Fruit fly (Drosophila melanogaster) whole organism, embryonic: ENCODE data around the gene CG43755.

Experiments
- Ada2b ChIP-seq: fragments of 200-800 bp; sonication (Bioruptor generic); IDR thresholded peaks from 2 replicates; pipeline ENCODE4 v1.3.6; 2022; ENCODE audit warnings: missing biosample characterization, missing genetic modification characterization
- B-H2 ChIP-seq: fragments of 200-800 bp; sonication (Bioruptor generic); optimal IDR thresholded peaks from 2 replicates; lab custom pipeline; 2018; ENCODE audit warnings: missing biosample characterization, mild to moderate bottlenecking, missing genetic modification characterization
- Bteb2 ChIP-seq: fragments of 200-800 bp; sonication (Bioruptor generic); optimal IDR thresholded peaks from 2 replicates; lab custom pipeline; 2016; ENCODE audit warnings: missing biosample characterization, missing genetic modification characterization
- CG11723 ChIP-seq: fragments of 200-800 bp; sonication (Bioruptor generic); optimal IDR thresholded peaks from 2 replicates; lab custom pipeline; 2017; ENCODE audit warnings: missing biosample characterization, mild to moderate bottlenecking, missing genetic modification characterization
- CG12071 ChIP-seq: fragments of 200-800 bp; sonication (Bioruptor generic); optimal IDR thresholded peaks from 3 replicates; lab custom pipeline; 2018; ENCODE audit warnings: missing biosample characterization, mild to moderate bottlenecking, missing genetic modification characterization
- CG12299 ChIP-seq: fragments of 200-800 bp; sonication (Bioruptor generic); optimal IDR thresholded peaks from 2 replicates; lab custom pipeline; 2018; ENCODE audit warnings: missing biosample characterization, mild to moderate bottlenecking, missing genetic modification characterization
- CG1832 ChIP-seq: fragments of 200-800 bp; sonication (Bioruptor generic); optimal IDR thresholded peaks from 2 replicates; lab custom pipeline; 2017; ENCODE audit warnings: missing biosample characterization, mild to moderate bottlenecking, missing genetic modification characterization, inconsistent platforms
- CG2889 ChIP-seq: fragments of 200-800 bp; sonication (Bioruptor generic); IDR thresholded peaks from 3 replicates; pipeline ENCODE4 v1.3.6; 2022; ENCODE audit warnings: missing biosample characterization, missing genetic modification characterization
- CG33213 ChIP-seq: fragments of 200-800 bp; sonication (Bioruptor generic); optimal IDR thresholded peaks from 3 replicates; lab custom pipeline; 2016; ENCODE audit warnings: missing biosample characterization, missing genetic modification characterization
- CG33557 ChIP-seq: fragments of 200-800 bp; sonication (Bioruptor generic); optimal IDR thresholded peaks from 2 replicates; lab custom pipeline; 2019; ENCODE audit warnings: missing biosample characterization, mild to moderate bottlenecking, missing genetic modification characterization, moderate library complexity
- CG3847 ChIP-seq: fragments of 200-800 bp; sonication (Bioruptor generic); IDR thresholded peaks from 2 replicates; pipeline ENCODE4 v1.3.6; 2022; ENCODE audit warnings: missing biosample characterization, missing genetic modification characterization
- CG4328 ChIP-seq: fragments of 200-800 bp; sonication (Bioruptor generic); optimal IDR thresholded peaks from 3 replicates; lab custom pipeline; 2017; ENCODE audit warnings: missing biosample characterization, missing genetic modification reagents, missing genetic modification characterization
- CG4707 ChIP-seq: fragments of 200-800 bp; sonication (Bioruptor generic); optimal IDR thresholded peaks from 2 replicates; lab custom pipeline; 2018; ENCODE audit warnings: missing biosample characterization, mild to moderate bottlenecking, missing genetic modification characterization, moderate library complexity
- CG7839 ChIP-seq: fragments of 200-800 bp; sonication (Bioruptor generic); optimal IDR thresholded peaks from 3 replicates; lab custom pipeline; 2018; ENCODE audit warnings: missing biosample characterization, mild to moderate bottlenecking, missing genetic modification characterization, moderate library complexity
- CG8359 ChIP-seq: fragments of 200-800 bp; sonication (Bioruptor generic); optimal IDR thresholded peaks from 2 replicates; lab custom pipeline; 2017; ENCODE audit warnings: missing biosample characterization, mild to moderate bottlenecking, missing genetic modification characterization, borderline replicate concordance
- CG9437 ChIP-seq: fragments of 200-800 bp; sonication (Bioruptor generic); optimal IDR thresholded peaks from 2 replicates; lab custom pipeline; 2018; ENCODE audit warnings: missing biosample characterization, mild to moderate bottlenecking, missing genetic modification characterization
- Deaf1 ChIP-seq: fragments of 200-800 bp; optimal IDR thresholded peaks from 3 replicates; lab custom pipeline; 2019; ENCODE audit warnings: missing biosample characterization, mild to moderate bottlenecking, missing genetic modification characterization, moderate library complexity
- Dll ChIP-seq: fragments of 200-800 bp; sonication (Bioruptor generic); IDR thresholded peaks from 4 replicates; pipeline ENCODE4 v1.3.6; 2022; ENCODE audit warnings: missing biosample characterization, missing genetic modification characterization; ENCODE audit not compliant: partially characterized antibody
- Eip74EF ChIP-seq, 2 experiments: fragments of 200-800 bp in 1 of 2; fragments of >200 bp in 1 of 2; sonication (Bioruptor generic) in 1 of 2; optimal IDR thresholded peaks; 2 replicates each; lab custom pipeline; 2017 to 2019; ENCODE audit warnings: missing biosample characterization in 2 of 2, missing genetic modification characterization in 2 of 2, mild to moderate bottlenecking in 1 of 2, moderate library complexity in 1 of 2
- Elba2 ChIP-seq: fragments of 200-800 bp; sonication (Bioruptor generic); optimal IDR thresholded peaks from 3 replicates; lab custom pipeline; 2016; ENCODE audit warnings: missing biosample characterization, missing genetic modification characterization
- H15 ChIP-seq: fragments of 200-800 bp; sonication (Bioruptor generic); IDR thresholded peaks from 3 replicates; pipeline ENCODE4 v1.3.6; 2022; ENCODE audit warnings: missing biosample characterization, missing genetic modification characterization
- HLH3B ChIP-seq: fragments of 200-800 bp; sonication (Bioruptor generic); IDR thresholded peaks from 2 replicates; pipeline ENCODE4 v1.3.6; 2022; ENCODE audit warnings: missing biosample characterization, missing genetic modification characterization
- Hmr ChIP-seq: fragments of 200-800 bp; sonication (Bioruptor generic); optimal IDR thresholded peaks from 3 replicates; lab custom pipeline; 2017; ENCODE audit warnings: mild to moderate bottlenecking, missing biosample characterization, missing genetic modification reagents, missing genetic modification characterization
- Hr39 ChIP-seq: fragments of >200 bp; optimal IDR thresholded peaks from 2 replicates; lab custom pipeline; 2017
- Nf-YA ChIP-seq: fragments of 200-800 bp; sonication (Bioruptor generic); IDR thresholded peaks from 2 replicates; pipeline ENCODE4 v1.3.6; 2022; ENCODE audit warnings: missing biosample characterization, missing genetic modification characterization
- Oaz ChIP-seq: fragments of 200-800 bp; sonication (Bioruptor generic); IDR thresholded peaks from 2 replicates; pipeline ENCODE4 v1.3.6; 2022; ENCODE audit warnings: missing biosample characterization, missing genetic modification characterization
- Stat92E ChIP-seq, 3 experiments: fragments of >200 bp in 2 of 3; fragments of 200-800 bp in 1 of 3; sonication (Bioruptor generic) in 1 of 3; optimal IDR thresholded peaks; 2 replicates each; lab custom pipeline; 2017 to 2019; ENCODE audit warnings: missing biosample characterization in 3 of 3, missing genetic modification characterization in 3 of 3, mild to moderate bottlenecking in 1 of 3, moderate library complexity in 1 of 3
- Taf1 ChIP-seq: fragments of 200-800 bp; sonication (Bioruptor generic); IDR thresholded peaks from 2 replicates; pipeline ENCODE4 v1.3.6; 2022; ENCODE audit warnings: missing biosample characterization, missing genetic modification characterization
- ato ChIP-seq: fragments of 200-800 bp; sonication (Bioruptor generic); IDR thresholded peaks from 2 replicates; pipeline ENCODE4 v1.3.6; 2022; ENCODE audit warnings: missing biosample characterization, missing genetic modification characterization; ENCODE audit not compliant: partially characterized antibody
- bowl ChIP-seq: fragments of 200-800 bp; sonication (Bioruptor generic); IDR thresholded peaks from 2 replicates; pipeline ENCODE4 v1.3.6; 2022; ENCODE audit warnings: missing biosample characterization, missing genetic modification characterization
- cas ChIP-seq: fragments of 200-800 bp; sonication (Bioruptor generic); IDR thresholded peaks from 2 replicates; pipeline ENCODE4 v1.3.6; 2022; ENCODE audit warnings: missing biosample characterization, missing genetic modification characterization
- chn ChIP-seq: fragments of 200-800 bp; sonication (Bioruptor generic); optimal IDR thresholded peaks from 2 replicates; lab custom pipeline; 2016; ENCODE audit warnings: missing biosample characterization, missing genetic modification characterization
- ci ChIP-seq: fragments of 200-800 bp; sonication (Bioruptor generic); IDR thresholded peaks from 3 replicates; pipeline ENCODE4 v1.3.6; 2022; ENCODE audit warnings: missing biosample characterization, missing genetic modification characterization
- dimm ChIP-seq: fragments of 200-800 bp; sonication (Bioruptor generic); IDR thresholded peaks from 2 replicates; pipeline ENCODE4 v1.3.6; 2022; ENCODE audit warnings: missing biosample characterization, missing genetic modification characterization
- dmrt11E ChIP-seq: fragments of 200-800 bp; sonication (Bioruptor generic); optimal IDR thresholded peaks from 3 replicates; lab custom pipeline; 2018; ENCODE audit warnings: missing biosample characterization, mild to moderate bottlenecking, missing genetic modification characterization, moderate library complexity
- dpn ChIP-seq, 2 experiments: fragments of 200-800 bp; sonication (Bioruptor generic); optimal IDR thresholded peaks; 3 replicates each; lab custom pipeline; 2016; ENCODE audit warnings: missing biosample characterization in 2 of 2, missing genetic modification characterization in 2 of 2
- en ChIP-seq: fragments of 200-800 bp; sonication (Bioruptor generic); optimal IDR thresholded peaks from 2 replicates; lab custom pipeline; 2016; ENCODE audit warnings: missing biosample characterization, missing genetic modification characterization
- gce ChIP-seq: fragments of 200-800 bp; sonication (Bioruptor generic); IDR thresholded peaks from 3 replicates; pipeline ENCODE4 v1.3.6; 2022; ENCODE audit warnings: missing biosample characterization, missing genetic modification characterization
- gcm ChIP-seq: fragments of 200-800 bp; sonication (Bioruptor generic); optimal IDR thresholded peaks from 2 replicates; lab custom pipeline; 2019; ENCODE audit warnings: missing biosample characterization, mild to moderate bottlenecking, missing genetic modification characterization, moderate library complexity
- gro ChIP-seq: fragments of 200-800 bp; sonication (Bioruptor generic); optimal IDR thresholded peaks from 2 replicates; lab custom pipeline; 2016; ENCODE audit warnings: missing biosample characterization, missing genetic modification characterization
- gsb-n ChIP-seq: fragments of 200-800 bp; sonication (Bioruptor generic); optimal IDR thresholded peaks from 3 replicates; lab custom pipeline; 2018; ENCODE audit warnings: missing biosample characterization, mild to moderate bottlenecking, missing genetic modification characterization
- salm ChIP-seq: fragments of 200-800 bp; sonication (Bioruptor generic); optimal IDR thresholded peaks from 2 replicates; lab custom pipeline; 2018; ENCODE audit warnings: missing biosample characterization, mild to moderate bottlenecking, missing genetic modification characterization
- sc ChIP-seq, 3 experiments: fragments of >200 bp in 2 of 3; fragments of 200-800 bp in 1 of 3; sonication (Bioruptor generic) in 1 of 3; optimal IDR thresholded peaks; 2 replicates in 2 of 3; 3 replicates in 1 of 3; lab custom pipeline; 2017; ENCODE audit warnings: mild to moderate bottlenecking in 1 of 3, missing biosample characterization in 1 of 3, missing genetic modification characterization in 1 of 3, missing genetic modification reagents in 1 of 3
- sens-2 ChIP-seq: fragments of 200-800 bp; sonication (Bioruptor generic); IDR thresholded peaks from 2 replicates; pipeline ENCODE4 v1.3.6; 2022; ENCODE audit warnings: missing biosample characterization, missing genetic modification characterization
- shn ChIP-seq: fragments of 200-800 bp; sonication (Bioruptor generic); optimal IDR thresholded peaks from 3 replicates; lab custom pipeline; 2016; ENCODE audit warnings: missing biosample characterization, missing genetic modification characterization
- slp2 ChIP-seq: fragments of 200-800 bp; sonication (Bioruptor generic); optimal IDR thresholded peaks from 2 replicates; lab custom pipeline; 2016; ENCODE audit warnings: missing biosample characterization, missing genetic modification characterization
- tin ChIP-seq: fragments of 200-800 bp; sonication (Bioruptor generic); optimal IDR thresholded peaks from 3 replicates; lab custom pipeline; 2016; ENCODE audit warnings: missing biosample characterization, missing genetic modification characterization
- ttk ChIP-seq: fragments of 200-800 bp; sonication (Bioruptor generic); IDR thresholded peaks from 2 replicates; pipeline ENCODE4 v2.1.2; 2022; ENCODE audit warnings: missing biosample characterization, missing genetic modification characterization
- tx ChIP-seq: fragments of 200-800 bp; sonication (Bioruptor generic); optimal IDR thresholded peaks from 2 replicates; lab custom pipeline; 2016; ENCODE audit warnings: missing biosample characterization, missing genetic modification characterization
- wek ChIP-seq: fragments of 200-800 bp; sonication (Bioruptor generic); optimal IDR thresholded peaks from 3 replicates; lab custom pipeline; 2018; ENCODE audit warnings: missing biosample characterization, mild to moderate bottlenecking, missing genetic modification characterization, moderate library complexity
- zen2 ChIP-seq: fragments of 200-800 bp; sonication (Bioruptor generic); IDR thresholded peaks from 3 replicates; pipeline ENCODE4 v1.3.6; 2022; ENCODE audit warnings: missing biosample characterization, missing genetic modification characterization; ENCODE audit not compliant: partially characterized antibody

Gene CG43755

DNA sequence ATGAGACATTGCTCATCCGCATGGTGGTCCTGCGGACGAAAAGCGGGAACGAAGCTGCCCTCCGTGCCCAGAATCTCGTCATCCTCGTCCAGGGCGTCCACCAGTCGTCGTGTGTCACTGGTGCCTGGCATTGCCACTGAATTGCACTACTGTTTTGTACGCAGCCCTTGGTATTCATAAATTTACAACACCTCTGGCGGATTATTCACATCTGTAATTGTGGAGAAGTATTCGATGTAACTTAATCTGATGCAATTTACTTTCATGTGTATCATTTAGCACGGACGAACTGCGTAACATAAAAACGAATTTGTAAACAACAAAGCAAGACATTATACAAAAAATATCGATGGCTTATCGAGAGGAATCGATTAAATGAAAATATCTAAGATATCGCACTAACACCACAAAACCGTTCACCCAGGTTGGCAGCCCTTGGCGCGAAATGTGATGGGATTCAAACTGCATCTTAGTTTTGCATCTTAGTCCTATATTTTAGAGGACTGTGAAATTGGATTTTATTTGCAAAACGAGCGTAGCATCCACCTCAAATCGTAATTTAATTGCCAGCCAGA, 28.1 kb upstream of the CG43755 start, which contains the start of gene Ent1 (continued):
- peak; percentile 32 for TF ChIP-seq CG33213 (GFP tag; lab: Kevin White, UChicago)
- TF ChIP-seq ci = no peak
- TF ChIP-seq dpn (GFP tag; optimal IDR thresholded peaks at IDR 0.05; lab: Kevin White, UChicago) = no peak
- TF ChIP-seq CG4328 (GFP tag; lab: Kevin White, UChicago) = no peak
- no peak for TF ChIP-seq gcm
- no peak for TF ChIP-seq CG33557 (GFP tag; lab: Kevin White, UChicago)
- no peak for TF ChIP-seq zen2 (GFP tag; lab: Robert Waterston, UW)
- TF ChIP-seq Elba2 (GFP tag; lab: Kevin White, UChicago) = no peak
- TF ChIP-seq Taf1 (GFP tag; lab: Robert Waterston, UW) = no peak
- TF ChIP-seq Stat92E (GFP tag; optimal IDR thresholded peaks at IDR 0.05; lab: Kevin White, UChicago) = no peak
- no peak for TF ChIP-seq CG9437 (GFP tag; lab: Kevin White, UChicago)
- no peak for TF ChIP-seq Oaz (GFP tag; lab: Robert Waterston, UW)
- TF ChIP-seq cas = no peak
- no peak for TF ChIP-seq ato (GFP tag; lab: Robert Waterston, UW)
- TF ChIP-seq Eip74EF (GFP tag; optimal IDR thresholded peaks at IDR 0.05; lab: Kevin White, UChicago) = no peak
- no peak for TF ChIP-seq sc (optimal IDR thresholded peaks at IDR 0.05; lab: Kevin White, UChicago)
- TF ChIP-seq sc (GFP tag; optimal IDR thresholded peaks at IDR 0.05; lab: Kevin White, UChicago) = no peak
- TF ChIP-seq bowl (GFP tag; lab: Robert Waterston, UW) = no peak
- no peak for TF ChIP-seq Ada2b (GFP tag; lab: Robert Waterston, UW)
- TF ChIP-seq tin (GFP tag; lab: Kevin White, UChicago) = no peak
- TF ChIP-seq tx (GFP tag; lab: Kevin White, UChicago) = no peak
- TF ChIP-seq CG11723 (GFP tag; lab: Kevin White, UChicago) = no peak
- TF ChIP-seq dmrt11E (tag; lab: Kevin White, UChicago) = no peak
- no peak for TF ChIP-seq HLH3B (GFP tag; lab: Robert Waterston, UW)
- TF ChIP-seq B-H2 (GFP tag; lab: Kevin White, UChicago) = no peak
- TF ChIP-seq Dll (GFP tag; lab: Robert Waterston, UW) = no peak
- TF ChIP-seq sens-2 (GFP tag; lab: Robert Waterston, UW) = no peak
- no peak for TF ChIP-seq en (GFP tag; lab: Kevin White, UChicago)
- TF ChIP-seq CG3847 (GFP tag; lab: Robert Waterston, UW) = no peak
- no peak for TF ChIP-seq CG8359 (GFP tag; lab: Kevin White, UChicago)
- no peak for TF ChIP-seq CG12071 (GFP tag; lab: Kevin White, UChicago)
- no peak for TF ChIP-seq gce
- no peak for TF ChIP-seq CG12299
- TF ChIP-seq CG2889 (GFP tag; lab: Robert Waterston, UW) = no peak
- TF ChIP-seq Deaf1 (tag; lab: Kevin White, UChicago) = peak; percentile 9
- TF ChIP-seq gro (GFP tag; lab: Kevin White, UChicago) = peak; percentile 60
- TF ChIP-seq wek (GFP tag; lab: Kevin White, UChicago) = no peak
- TF ChIP-seq CG4707 = no peak
- TF ChIP-seq CG7839 (tag; lab: Kevin White, UChicago) = no peak
- no peak for TF ChIP-seq H15
- no peak for TF ChIP-seq Bteb2
- TF ChIP-seq CG1832 (GFP tag; lab: Kevin White, UChicago) = no peak
- no peak for TF ChIP-seq ttk (GFP tag; lab: Robert Waterston, UW)
- no peak for TF ChIP-seq Nf-YA
- no peak for TF ChIP-seq dimm (GFP tag; lab: Robert Waterston, UW)
- TF ChIP-seq shn = no peak
- no peak for TF ChIP-seq Hr39 (lab: Kevin White, UChicago)
- TF ChIP-seq slp2 = no peak
- TF ChIP-seq Hmr (GFP tag; lab: Kevin White, UChicago) = peak; percentile 0
- TF ChIP-seq gsb-n (tag; lab: Kevin White, UChicago) = no peak
- TF ChIP-seq salm (tag; lab: Kevin White, UChicago) = no peak
- TF ChIP-seq chn (GFP tag; lab: Kevin White, UChicago) = no peak
